Fruit fly (Drosophila melanogaster): ENCODE data around the gene ems.

ems gene

DNA sequence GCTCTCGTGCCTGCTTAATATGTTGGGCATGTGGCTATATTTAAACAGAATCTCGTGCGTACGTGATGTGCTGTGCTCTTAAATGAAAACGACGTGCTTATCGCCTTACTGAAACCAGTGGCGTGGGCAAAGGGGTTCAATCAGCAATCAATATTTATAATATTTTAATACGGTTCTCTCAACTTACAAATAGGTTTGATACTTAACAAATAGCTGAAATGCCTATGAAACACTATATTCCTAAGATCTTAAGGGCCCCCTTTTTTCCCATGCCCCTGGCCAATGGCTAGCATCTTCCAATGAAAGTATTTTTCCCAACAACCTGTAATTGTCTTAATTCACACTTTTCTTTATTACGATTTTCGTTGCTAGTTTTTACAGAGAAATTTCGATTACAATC is 14.0 kb downstream of the ems start (continued):
- peak; percentile 2 for TF ChIP-seq CG4318 (GFP tag; optimal IDR thresholded peaks at IDR 0.05)
- TF ChIP-seq CG34406 (GFP tag; optimal IDR thresholded peaks at IDR 0.05), result peak; percentile 67
- no peak for TF ChIP-seq CG11294 (GFP tag; IDR thresholded peaks at IDR 0.05)
- TF ChIP-seq Hr39 (GFP tag; optimal IDR thresholded peaks at IDR 0.05), result peak; percentile 70
- TF ChIP-seq CG10669 (GFP tag; optimal IDR thresholded peaks at IDR 0.05), result peak; percentile 80
- TF ChIP-seq eg (GFP tag; IDR thresholded peaks at IDR 0.05), result peak; percentile 60; the same call in 2 of the 3 replicates
- TF ChIP-seq Ets96B (tag; optimal IDR thresholded peaks at IDR 0.05), result peak; percentile 83
- TF ChIP-seq dsx (GFP tag; optimal IDR thresholded peaks at IDR 0.05; ENCODE audit: poor library complexity, severe bottlenecking), result peak; percentile 80
- TF ChIP-seq salr (GFP tag; optimal IDR thresholded peaks at IDR 0.05), result peak; percentile 20 to 57
- peak; percentile 77 for TF ChIP-seq fd59A (GFP tag; optimal IDR thresholded peaks at IDR 0.05)
- TF ChIP-seq Ets21C (GFP tag; optimal IDR thresholded peaks at IDR 0.05), result peak; percentile 57
- peak; percentile 76 for TF ChIP-seq OdsH (GFP tag; optimal IDR thresholded peaks at IDR 0.05)
- TF ChIP-seq CG15336 (GFP tag; IDR thresholded peaks at IDR 0.05), result no peak

DNA sequence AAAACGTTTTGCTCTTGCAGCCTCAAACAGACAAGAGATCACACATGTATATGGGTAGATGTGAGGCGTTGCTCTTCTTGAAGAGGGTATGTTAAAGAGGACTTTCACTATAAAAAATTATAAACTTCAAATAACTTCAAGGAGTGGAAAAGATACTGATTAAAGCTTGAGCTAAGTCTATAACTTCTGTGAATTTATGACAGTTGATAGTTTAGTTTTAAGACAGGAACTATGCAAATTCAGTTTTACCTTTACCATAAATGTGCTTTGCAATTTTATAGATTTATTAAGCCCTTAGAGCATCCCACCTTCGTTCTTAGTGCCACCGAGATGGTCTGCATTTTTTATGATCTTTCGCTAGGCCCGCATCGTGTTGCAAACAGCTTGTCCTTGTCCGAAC is 14.9 kb downstream of the ems start:
- TF ChIP-seq CG6808 (GFP tag; optimal IDR thresholded peaks at IDR 0.05), result peak; percentile 63
- TF ChIP-seq Smox (GFP tag; optimal IDR thresholded peaks at IDR 0.05), result peak; percentile 2
- TF ChIP-seq Eip75B (GFP tag; optimal IDR thresholded peaks at IDR 0.05), result peak; percentile 25
- TF ChIP-seq dsx (GFP tag; optimal IDR thresholded peaks at IDR 0.05; ENCODE audit: poor library complexity, severe bottlenecking), result peak; percentile 60
- no peak for TF ChIP-seq CG6276 (GFP tag; optimal IDR thresholded peaks at IDR 0.05)
- TF ChIP-seq Sox15 (GFP tag; optimal IDR thresholded peaks at IDR 0.05), result no peak
- no peak for TF ChIP-seq vri (GFP tag; optimal IDR thresholded peaks at IDR 0.05)
- TF ChIP-seq OdsH (GFP tag; optimal IDR thresholded peaks at IDR 0.05), result peak; percentile 28
- TF ChIP-seq salr (GFP tag; optimal IDR thresholded peaks at IDR 0.05), result peak; percentile 12 to 24
- peak; percentile 3 for TF ChIP-seq CG8319 (GFP tag; optimal IDR thresholded peaks at IDR 0.05)
- TF ChIP-seq ss (GFP tag; optimal IDR thresholded peaks at IDR 0.05), result peak; percentile 50 to 52
- no peak for TF ChIP-seq CG11762 (GFP tag; optimal IDR thresholded peaks at IDR 0.05; ENCODE audit: insufficient read depth)
- TF ChIP-seq CG10631 (GFP tag; optimal IDR thresholded peaks at IDR 0.05), result peak; percentile 28
- TF ChIP-seq CG16779 (tag; optimal IDR thresholded peaks at IDR 0.05), result no peak
- TF ChIP-seq CG1621 (tag; optimal IDR thresholded peaks at IDR 0.05), result peak; percentile 38
- TF ChIP-seq CG3919 (GFP tag; optimal IDR thresholded peaks at IDR 0.05), result peak; percentile 25
- TF ChIP-seq Gug (GFP tag; IDR thresholded peaks at IDR 0.05), result no peak
- TF ChIP-seq fd85E (GFP tag; optimal IDR thresholded peaks at IDR 0.05), result no peak
- TF ChIP-seq Hr39 (GFP tag; optimal IDR thresholded peaks at IDR 0.05), result peak; percentile 3
- peak; percentile 28 for TF ChIP-seq CG8632 (GFP tag; optimal IDR thresholded peaks at IDR 0.05)
- peak; percentile 71 for TF ChIP-seq CG3032 (tag; optimal IDR thresholded peaks at IDR 0.05)
- peak; percentile 4 for TF ChIP-seq CG11902 (GFP tag; optimal IDR thresholded peaks at IDR 0.05)
- TF ChIP-seq CG34406 (GFP tag; optimal IDR thresholded peaks at IDR 0.05), result peak; percentile 5
- TF ChIP-seq CG6854 (GFP tag; optimal IDR thresholded peaks at IDR 0.05), result no peak
- TF ChIP-seq dac (GFP tag; optimal IDR thresholded peaks at IDR 0.05), result no peak
- TF ChIP-seq CG31627 (GFP tag; optimal IDR thresholded peaks at IDR 0.05), result peak; percentile 8
- TF ChIP-seq esn (GFP tag; optimal IDR thresholded peaks at IDR 0.05), result peak; percentile 13
- peak; percentile 54 for TF ChIP-seq fd59A (GFP tag; optimal IDR thresholded peaks at IDR 0.05)
- peak; percentile 7 for TF ChIP-seq Met (GFP tag; optimal IDR thresholded peaks at IDR 0.05)
- TF ChIP-seq svp (GFP tag), result peak; percentile 48
- TF ChIP-seq eg (GFP tag; IDR thresholded peaks at IDR 0.05), result no peak
- TF ChIP-seq Ets96B (tag; optimal IDR thresholded peaks at IDR 0.05), result peak; percentile 57
- TF ChIP-seq cyc (GFP tag; optimal IDR thresholded peaks at IDR 0.05), result no peak
- peak; percentile 82 for TF ChIP-seq Eip78C (GFP tag)
- TF ChIP-seq CG10669 (GFP tag; optimal IDR thresholded peaks at IDR 0.05), result peak; percentile 60
- peak; percentile 57 for TF ChIP-seq Sox14 (GFP tag; optimal IDR thresholded peaks at IDR 0.05)
- no peak for TF ChIP-seq CG8119 (GFP tag; IDR thresholded peaks at IDR 0.05)
- 0 out of 3 replicates have a peak, but pooled peaks have one; percentile 30 for TF ChIP-seq CG6163 (GFP tag; IDR thresholded peaks at IDR 0.05)
- TF ChIP-seq CG6792 (GFP tag; optimal IDR thresholded peaks at IDR 0.05), result peak; percentile 43
- peak; percentile 26 for TF ChIP-seq lz (GFP tag; optimal IDR thresholded peaks at IDR 0.05)
- peak; percentile 59 for TF ChIP-seq spab (GFP tag; optimal IDR thresholded peaks at IDR 0.05)
- TF ChIP-seq topi (GFP tag; optimal IDR thresholded peaks at IDR 0.05), result peak; percentile 21
- TF ChIP-seq pdm3 (GFP tag; optimal IDR thresholded peaks at IDR 0.05), result peak; percentile 46
- peak; percentile 38 for TF ChIP-seq acj6 (GFP tag; optimal IDR thresholded peaks at IDR 0.05)
- no peak for TF ChIP-seq Hr4 (GFP tag; optimal IDR thresholded peaks at IDR 0.05)
